Worm (Caenorhabditis elegans) whole organism, mixed stage, embryonic: ENCODE measurements around the gene col-34.
"Not testable (repeated sequence)": the region's sequence is repeated elsewhere in the genome, so short reads cannot be mapped to it uniquely, and the experiment has no call there.

ENCODE experiments used
- ceh-83 ChIP-seq: fragments of 200-800 bp; sonication (Bioruptor generic); optimal IDR thresholded peaks from 2 replicates; lab custom pipeline; 2018; ENCODE audit warnings: mild to moderate bottlenecking, missing genetic modification characterization, missing compliant biosample characterization
- ces-1 ChIP-seq: fragments of 150-350 bp; optimal IDR thresholded peaks from 2 replicates; lab custom pipeline; 2014; ENCODE audit warnings: missing biosample characterization, missing genetic modification reagents, missing genetic modification characterization
- elt-3 ChIP-seq: fragments of 150-350 bp; optimal IDR thresholded peaks from 2 replicates; lab custom pipeline; 2014; ENCODE audit warnings: missing biosample characterization, missing genetic modification characterization
- lin-13 ChIP-seq: fragments of 150-350 bp; optimal IDR thresholded peaks from 2 replicates; lab custom pipeline; 2014; ENCODE audit warnings: missing biosample characterization, missing genetic modification characterization
- unc-120 ChIP-seq: sonication (generic microtip); optimal IDR thresholded peaks from 2 replicates; lab custom pipeline; 2017; ENCODE audit warnings: missing genetic modification characterization, missing compliant biosample characterization; ENCODE audit not compliant: poor library complexity, severe bottlenecking
- zip-8 ChIP-seq: fragments of 150-350 bp; optimal IDR thresholded peaks from 2 replicates; lab custom pipeline; 2014; ENCODE audit warnings: missing biosample characterization, missing genetic modification characterization
- ztf-11 ChIP-seq: fragments of 150-350 bp; optimal IDR thresholded peaks from 2 replicates; lab custom pipeline; 2014; ENCODE audit warnings: missing biosample characterization, missing genetic modification characterization

col-34 gene

ce11 chrIV:4204275-4204674 lies 40.1 kb downstream of the col-34 start, which contains the start of gene pax-2:
Gene pax-2 (minus strand): TSS chrIV:4204375.
- TF ChIP-seq elt-3, result no peak
- peak; percentile 75 for TF ChIP-seq zip-8 (tag; lab: Kevin White, UChicago)

DNA sequence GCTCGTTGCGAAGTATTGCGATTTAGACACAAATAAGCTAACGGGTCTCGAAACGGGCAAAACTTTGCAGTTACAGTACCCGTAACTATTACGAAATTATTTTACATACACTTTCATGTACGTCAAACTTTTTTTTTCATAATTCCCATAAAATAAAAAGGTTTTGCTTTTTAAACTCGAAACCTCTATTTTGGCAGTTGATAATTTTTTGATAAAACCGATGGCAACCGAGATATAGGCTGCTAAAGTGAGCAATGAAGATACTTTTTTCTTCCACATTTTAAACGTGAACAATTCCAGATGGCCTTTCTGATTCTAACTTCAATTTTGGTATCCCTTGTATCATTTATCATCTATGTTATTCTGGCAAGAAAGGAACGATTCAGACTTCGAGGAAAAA lies 47.2 kb downstream of the col-34 start, which contains the start of gene cyp-25A6:
cyp-25A6 (plus strand) TSS at position 301 of the 400 bp plus-strand sequence.
- TF ChIP-seq zip-8 (tag; lab: Kevin White, UChicago); unc-120; lin-13 (tag; lab: Kevin White, UChicago): not testable (repeated sequence)

ce11 chrIV:4196729-4197128 lies 47.7 kb downstream of the col-34 start, which contains the start of gene K06B9.6:
Gene K06B9.6 (minus strand): TSS chrIV:4196829.
- TF ChIP-seq ceh-83; ces-1 (GFP tag; lab: Kevin White, UChicago); ztf-11 (tag; lab: Kevin White, UChicago): not testable (repeated sequence)
